Fruit fly (Drosophila melanogaster) whole organism: ENCODE results near the gene CG11905.

Experiments used
- CG8478 ChIP-seq: fragments of >200 bp; optimal IDR thresholded peaks from 2 replicates; lab custom pipeline; 2018; ENCODE audit warnings: inconsistent platforms
- Dll ChIP-seq: fragments of >200 bp; optimal IDR thresholded peaks from 2 replicates; lab custom pipeline; 2017
- EcR ChIP-seq, 2 experiments: fragments of >200 bp; optimal IDR thresholded peaks; 2 replicates each; lab custom pipeline; 2017; ENCODE audit warnings: missing biosample characterization in 2 of 2, missing genetic modification characterization in 2 of 2, missing genetic modification reagents in 2 of 2
- pan ChIP-seq: fragments of >200 bp; optimal IDR thresholded peaks from 2 replicates; lab custom pipeline; 2017
- psq ChIP-seq: fragments of >200 bp; optimal IDR thresholded peaks from 2 replicates; lab custom pipeline; 2017
- usp ChIP-seq: fragments of >200 bp; optimal IDR thresholded peaks from 2 replicates; lab custom pipeline; 2017; ENCODE audit warnings: missing biosample characterization, missing genetic modification characterization, mixed read lengths

DNA sequence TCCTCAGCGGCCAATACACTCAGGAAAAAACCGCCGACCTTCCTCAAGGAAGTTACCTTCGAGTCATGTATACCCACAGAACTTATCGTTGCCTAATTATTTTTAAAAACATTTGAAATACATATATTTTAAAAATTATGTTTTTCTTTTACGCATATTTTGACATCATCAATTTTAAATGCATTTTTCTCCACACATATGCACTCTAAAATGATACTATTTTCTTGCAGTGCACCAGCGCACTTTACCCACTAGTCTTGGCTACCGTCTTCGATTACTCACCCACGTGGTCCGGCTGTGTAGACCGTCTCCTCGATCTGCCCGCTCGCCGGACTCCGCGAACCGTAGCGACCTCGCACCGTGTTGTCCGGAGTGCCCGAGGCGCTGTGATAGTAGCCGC is 6.0 kb upstream of the CG11905 start:
- TF ChIP-seq Dll (no peak), usp (no peak), pan (no peak), CG8478 (no peak), psq (lab: Kevin White, UChicago) (no peak), EcR (GFP tag; optimal IDR thresholded peaks at IDR 0.05; lab: Kevin White, UChicago) (no peak)
